Worm (Caenorhabditis elegans) whole organism, mixed stage, embryonic: ENCODE data around the gene tra-4.

Source experiments
- ceh-83 ChIP-seq: fragments of 200-800 bp; sonication (Bioruptor generic); optimal IDR thresholded peaks from 2 replicates; lab custom pipeline; 2018; ENCODE audit warnings: mild to moderate bottlenecking, missing genetic modification characterization, missing compliant biosample characterization
- ces-1 ChIP-seq: fragments of 150-350 bp; optimal IDR thresholded peaks from 2 replicates; lab custom pipeline; 2014; ENCODE audit warnings: missing biosample characterization, missing genetic modification reagents, missing genetic modification characterization
- cnd-1 ChIP-seq: fragments of 200-800 bp; sonication (Bioruptor generic); optimal IDR thresholded peaks from 2 replicates; lab custom pipeline; 2018; ENCODE audit warnings: mild to moderate bottlenecking, missing genetic modification characterization, missing compliant biosample characterization
- drap-1 ChIP-seq: fragments of 200-800 bp; sonication (Bioruptor generic); optimal IDR thresholded peaks from 3 replicates; lab custom pipeline; 2018; ENCODE audit warnings: mild to moderate bottlenecking, missing genetic modification characterization, missing compliant biosample characterization
- flh-1 ChIP-seq: fragments of 200-800 bp; sonication (Bioruptor generic); optimal IDR thresholded peaks from 2 replicates; lab custom pipeline; 2018; ENCODE audit warnings: mild to moderate bottlenecking, missing genetic modification characterization, moderate library complexity, missing compliant biosample characterization
- mab-5 ChIP-seq: fragments of 150-350 bp; optimal IDR thresholded peaks from 2 replicates; lab custom pipeline; 2014; ENCODE audit warnings: missing biosample characterization, missing genetic modification characterization
- pha-4 ChIP-seq: fragments of 150-350 bp; optimal IDR thresholded peaks from 2 replicates; lab custom pipeline; 2018; ENCODE audit warnings: missing biosample characterization, missing genetic modification reagents, missing genetic modification characterization
- sptf-1 ChIP-seq: sonication (generic microtip); optimal IDR thresholded peaks from 2 replicates; lab custom pipeline; 2017; ENCODE audit warnings: mild to moderate bottlenecking, missing genetic modification characterization, moderate library complexity, missing compliant biosample characterization

tra-4 gene

DNA sequence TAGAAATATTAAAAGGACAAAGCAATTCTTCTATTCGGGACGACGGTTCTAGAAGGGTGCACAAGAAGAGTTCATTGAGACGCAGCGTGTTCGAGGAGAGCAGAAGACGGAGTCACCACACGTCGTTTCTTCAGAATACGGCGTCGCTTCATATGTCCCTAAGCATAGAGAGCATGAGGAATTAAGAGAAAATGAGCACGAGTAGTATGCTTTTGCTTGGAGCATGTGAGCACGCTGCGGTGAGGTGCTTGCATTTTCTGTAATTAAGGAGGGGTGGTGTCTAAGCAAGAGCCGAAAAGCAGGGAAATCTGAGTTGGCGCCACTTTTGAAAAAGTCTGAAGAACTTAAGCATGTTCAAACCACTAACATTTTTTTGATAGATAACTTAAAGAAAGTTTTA is 50.0 kb downstream of the tra-4 start, which contains the start of gene C14A11.5:
TSS of gene C14A11.5 (minus strand) at position 139 of the 400 bp plus-strand sequence.
- no peak for TF ChIP-seq drap-1
- TF ChIP-seq ces-1 (GFP tag; lab: Kevin White, UChicago) = peak; percentile 23
- no peak for TF ChIP-seq cnd-1 (tag; lab: Kevin White, UChicago)
- no peak for TF ChIP-seq ceh-83 (GFP tag; lab: Kevin White, UChicago)
- no peak for TF ChIP-seq mab-5 (tag; lab: Kevin White, UChicago)
- TF ChIP-seq pha-4 (tag; lab: Kevin White, UChicago) = no peak
- TF ChIP-seq flh-1 (GFP tag; lab: Kevin White, UChicago) = no peak
- TF ChIP-seq sptf-1 (tag; lab: Kevin White, UChicago) = peak; percentile 25
- TF ChIP-seq, all 35 proteins: peak for 2
